Worm (Caenorhabditis elegans): ENCODE data around the gene F35F10.5.

DNA sequence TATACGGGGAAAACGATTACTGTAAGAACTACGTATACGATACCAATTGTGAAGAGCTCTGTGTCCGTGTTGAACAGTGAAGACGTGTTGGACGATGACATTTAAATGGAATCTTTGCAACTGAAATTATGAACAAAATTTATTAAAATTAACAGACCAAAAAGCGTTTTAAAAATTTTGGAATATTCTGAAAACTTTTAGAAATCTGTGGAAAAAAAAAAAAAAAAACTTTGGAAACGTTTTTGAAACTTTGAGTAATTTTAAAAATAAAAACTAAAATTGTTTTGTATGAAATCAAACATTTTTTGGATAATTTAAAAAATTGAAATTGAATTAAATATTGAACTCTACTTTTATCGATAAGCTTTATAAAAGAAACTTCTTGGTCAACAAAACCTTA lies 28.7 kb upstream of the F35F10.5 start, which contains the start of gene srt-63:
- TF ChIP-seq hmg-4 (GFP tag; optimal IDR thresholded peaks at IDR 0.05) (no peak), scrt-1 (GFP tag; IDR thresholded peaks at IDR 0.05) (no peak), ceh-36 (tag; optimal IDR thresholded peaks at IDR 0.05) (no peak), tbx-11 (GFP tag; IDR thresholded peaks at IDR 0.05) (no peak), flt-1 (GFP tag; IDR thresholded peaks at IDR 0.05) (no peak), hmbx-1 (tag; optimal IDR thresholded peaks at IDR 0.05) (no peak), ama-1 (optimal IDR thresholded peaks at IDR 0.05) (no peak), F13C5.2 (tag; optimal IDR thresholded peaks at IDR 0.05) (no peak), tra-4 (tag; optimal IDR thresholded peaks at IDR 0.05) (no peak), pes-1 (GFP tag; IDR thresholded peaks at IDR 0.05) (no peak), aly-1 (tag; optimal IDR thresholded peaks at IDR 0.05) (no peak), hnd-1 (tag; optimal IDR thresholded peaks at IDR 0.05) (no peak), ets-7 (tag; optimal IDR thresholded peaks at IDR 0.05) (no peak)
